Worm (Caenorhabditis elegans) whole organism, L1 larva: ENCODE results near the gene prp-8.

Source experiments
- C04F5.9 ChIP-seq: sonication (generic microtip); optimal IDR thresholded peaks from 2 replicates; lab custom pipeline; 2016; ENCODE audit warnings: missing genetic modification characterization, missing compliant biosample characterization
- C34B4.2 ChIP-seq: sonication (generic microtip); optimal IDR thresholded peaks from 2 replicates; lab custom pipeline; 2017; ENCODE audit warnings: mild to moderate bottlenecking, missing genetic modification characterization, missing compliant biosample characterization
- F16B12.6 ChIP-seq: fragments of 150-350 bp; optimal IDR thresholded peaks from 2 replicates; lab custom pipeline; 2014; ENCODE audit warnings: missing biosample characterization, missing genetic modification characterization
- aha-1 ChIP-seq: fragments of 150-350 bp; optimal IDR thresholded peaks from 2 replicates; lab custom pipeline; 2014; ENCODE audit warnings: missing biosample characterization, missing genetic modification characterization
- alr-1 ChIP-seq: fragments of 200-800 bp; sonication (Bioruptor generic); optimal IDR thresholded peaks from 2 replicates; lab custom pipeline; 2018; ENCODE audit warnings: borderline replicate concordance, mild to moderate bottlenecking, missing genetic modification characterization, missing compliant biosample characterization
- aly-2 ChIP-seq: fragments of 150-350 bp; optimal IDR thresholded peaks from 2 replicates; lab custom pipeline; 2014; ENCODE audit warnings: missing biosample characterization, missing genetic modification characterization
- ama-1 ChIP-seq: fragments of 150-350 bp; optimal IDR thresholded peaks from 2 replicates; lab custom pipeline; 2014
- ceh-63 ChIP-seq: fragments of 200-800 bp; sonication (Bioruptor generic); optimal IDR thresholded peaks from 2 replicates; lab custom pipeline; 2018; ENCODE audit warnings: mild to moderate bottlenecking, missing genetic modification characterization, missing compliant biosample characterization
- ceh-8 ChIP-seq: fragments of 200-800 bp; sonication (Bioruptor generic); optimal IDR thresholded peaks from 2 replicates; lab custom pipeline; 2018; ENCODE audit warnings: mild to moderate bottlenecking, missing genetic modification characterization, moderate library complexity, missing compliant biosample characterization
- ceh-82 ChIP-seq, 3 experiments: fragments of 150-350 bp in 1 of 3; sonication (generic microtip) in 2 of 3; optimal IDR thresholded peaks; 2 replicates each; lab custom pipeline; 2014 to 2017; ENCODE audit warnings: missing biosample characterization in 3 of 3, missing genetic modification characterization in 3 of 3
- ceh-88 ChIP-seq: fragments of 200-800 bp; sonication (Bioruptor generic); IDR thresholded peaks from 2 replicates; pipeline ENCODE4 v1.3.6; 2022; ENCODE audit warnings: missing genetic modification characterization, missing compliant biosample characterization
- ceh-90 ChIP-seq: sonication (generic microtip); optimal IDR thresholded peaks from 2 replicates; lab custom pipeline; 2016; ENCODE audit warnings: missing genetic modification characterization, missing compliant biosample characterization
- ces-1 ChIP-seq: fragments of 150-350 bp; optimal IDR thresholded peaks from 2 replicates; lab custom pipeline; 2014; ENCODE audit warnings: missing biosample characterization, missing genetic modification reagents, missing genetic modification characterization
- dpl-1 ChIP-seq, 3 experiments: fragments of 150-350 bp in 2 of 3; sonication (generic microtip) in 1 of 3; optimal IDR thresholded peaks; 2 replicates each; lab custom pipeline; 2014 to 2017; ENCODE audit warnings: missing biosample characterization in 3 of 3, missing genetic modification characterization in 3 of 3, missing genetic modification reagents in 3 of 3
- dsc-1 ChIP-seq: sonication (generic microtip); optimal IDR thresholded peaks from 2 replicates; lab custom pipeline; 2016; ENCODE audit warnings: mild to moderate bottlenecking, missing genetic modification characterization, missing compliant biosample characterization
- efl-1 ChIP-seq, 4 experiments: fragments of 150-350 bp; optimal IDR thresholded peaks in 3 of 4; peaks in 1 of 4; 1 replicate in 1 of 4; 2 replicates in 3 of 4; lab custom pipeline; 2014; ENCODE audit warnings: missing biosample characterization in 2 of 4, missing genetic modification characterization in 2 of 4, missing genetic modification reagents in 2 of 4
- efl-3 ChIP-seq: fragments of 200-800 bp; sonication (Bioruptor generic); optimal IDR thresholded peaks from 2 replicates; lab custom pipeline; 2018; ENCODE audit warnings: mild to moderate bottlenecking, missing genetic modification characterization, missing compliant biosample characterization
- egl-27 ChIP-seq, 2 experiments: fragments of 150-350 bp in 1 of 2; sonication (generic microtip); optimal IDR thresholded peaks; 3 replicates each; lab custom pipeline; 2017 to 2018; ENCODE audit warnings: missing biosample characterization in 2 of 2, missing genetic modification characterization in 2 of 2, missing genetic modification reagents in 2 of 2
- elt-2 ChIP-seq: sonication (generic microtip); optimal IDR thresholded peaks from 2 replicates; lab custom pipeline; 2016; ENCODE audit warnings: missing genetic modification characterization, mild to moderate bottlenecking, inconsistent platforms, missing compliant biosample characterization, missing genetic modification reagents
- ets-5 ChIP-seq: fragments of 200-800 bp; sonication (Bioruptor generic); IDR thresholded peaks from 2 replicates; pipeline ENCODE4 v1.3.6; 2022; ENCODE audit warnings: missing genetic modification characterization, missing compliant biosample characterization
- fkh-10 ChIP-seq: sonication (generic microtip); optimal IDR thresholded peaks from 2 replicates; lab custom pipeline; 2017; ENCODE audit warnings: missing biosample characterization, missing genetic modification reagents, missing genetic modification characterization
- fkh-4 ChIP-seq: sonication (generic microtip); optimal IDR thresholded peaks from 2 replicates; lab custom pipeline; 2016; ENCODE audit warnings: missing compliant biosample characterization, missing genetic modification characterization, borderline replicate concordance
- fos-1 ChIP-seq: fragments of 150-350 bp; optimal IDR thresholded peaks from 2 replicates; lab custom pipeline; 2014; ENCODE audit warnings: missing biosample characterization, missing genetic modification characterization
- hpl-2 ChIP-seq: fragments of 150-350 bp; optimal IDR thresholded peaks from 2 replicates; lab custom pipeline; 2014; ENCODE audit warnings: missing biosample characterization, missing genetic modification reagents, missing genetic modification characterization
- irx-1 ChIP-seq: sonication (generic microtip); optimal IDR thresholded peaks from 2 replicates; lab custom pipeline; 2016; ENCODE audit warnings: missing genetic modification characterization, missing compliant biosample characterization
- lin-14 ChIP-seq: fragments of 200-800 bp; sonication (Bioruptor generic); optimal IDR thresholded peaks from 2 replicates; lab custom pipeline; 2018; ENCODE audit warnings: mild to moderate bottlenecking, missing genetic modification characterization, moderate library complexity, missing compliant biosample characterization
- lin-35 ChIP-seq, 2 experiments: fragments of 150-350 bp; optimal IDR thresholded peaks; 2 replicates each; lab custom pipeline; 2014; ENCODE audit warnings: missing biosample characterization in 2 of 2, missing genetic modification characterization in 2 of 2, missing genetic modification reagents in 2 of 2
- lir-3 ChIP-seq: sonication (generic microtip); optimal IDR thresholded peaks from 2 replicates; lab custom pipeline; 2016; ENCODE audit warnings: mild to moderate bottlenecking, missing genetic modification characterization, moderate library complexity, missing compliant biosample characterization; ENCODE audit not compliant: poor library complexity
- mdl-1 ChIP-seq, 2 experiments: fragments of 150-350 bp; optimal IDR thresholded peaks; 2 replicates each; lab custom pipeline; 2014 to 2017; ENCODE audit warnings: missing biosample characterization in 2 of 2, missing genetic modification characterization in 2 of 2, inconsistent platforms in 1 of 2
- mep-1 ChIP-seq: fragments of 150-350 bp; optimal IDR thresholded peaks from 2 replicates; lab custom pipeline; 2014; ENCODE audit warnings: missing biosample characterization, missing genetic modification characterization
- nhr-19 ChIP-seq: fragments of 200-800 bp; sonication (Bioruptor generic); conservative IDR thresholded peaks from 2 replicates; pipeline ENCODE4 v1.3.6; 2022; ENCODE audit warnings: missing genetic modification characterization, missing compliant biosample characterization
- nhr-20 ChIP-seq: sonication (generic microtip); optimal IDR thresholded peaks from 2 replicates; lab custom pipeline; 2016; ENCODE audit warnings: mild to moderate bottlenecking, missing genetic modification characterization, missing compliant biosample characterization
- nhr-237 ChIP-seq: fragments of 150-350 bp; optimal IDR thresholded peaks from 2 replicates; lab custom pipeline; 2014; ENCODE audit warnings: missing biosample characterization, missing genetic modification characterization
- nhr-71 ChIP-seq: sonication (generic microtip); optimal IDR thresholded peaks from 2 replicates; lab custom pipeline; 2016; ENCODE audit warnings: mild to moderate bottlenecking, missing genetic modification characterization, moderate library complexity, missing compliant biosample characterization
- nhr-77 ChIP-seq: fragments of 150-350 bp; optimal IDR thresholded peaks from 2 replicates; lab custom pipeline; 2014; ENCODE audit warnings: missing biosample characterization, missing genetic modification characterization
- nhr-84 ChIP-seq: sonication (generic microtip); optimal IDR thresholded peaks from 2 replicates; lab custom pipeline; 2017; ENCODE audit warnings: missing biosample characterization, missing genetic modification characterization
- nhr-85 ChIP-seq: sonication (generic microtip); peaks from one replicate; lab custom pipeline; 2016; ENCODE audit warnings: missing genetic modification characterization, inconsistent platforms, missing compliant biosample characterization
- pag-3 ChIP-seq: sonication (generic microtip); optimal IDR thresholded peaks from 2 replicates; lab custom pipeline; 2017; ENCODE audit warnings: missing genetic modification characterization, mild to moderate bottlenecking, missing compliant biosample characterization, antibody characterized with exemption, borderline replicate concordance; ENCODE audit not compliant: insufficient read depth
- pqm-1 ChIP-seq: sonication (generic microtip); optimal IDR thresholded peaks from 3 replicates; lab custom pipeline; 2017; ENCODE audit warnings: missing biosample characterization, missing genetic modification characterization
- snu-23 ChIP-seq: sonication (generic microtip); optimal IDR thresholded peaks from 2 replicates; lab custom pipeline; 2016; ENCODE audit warnings: missing genetic modification characterization, missing compliant biosample characterization
- sox-4 ChIP-seq: sonication (generic microtip); optimal IDR thresholded peaks from 2 replicates; lab custom pipeline; 2016; ENCODE audit warnings: missing genetic modification characterization, missing compliant biosample characterization
- swsn-7 ChIP-seq: sonication (generic microtip); optimal IDR thresholded peaks from 2 replicates; lab custom pipeline; 2016; ENCODE audit warnings: missing genetic modification characterization, missing compliant biosample characterization
- tlp-1 ChIP-seq: fragments of 150-350 bp; optimal IDR thresholded peaks from 2 replicates; lab custom pipeline; 2014; ENCODE audit warnings: missing biosample characterization, missing genetic modification characterization
- unc-130 ChIP-seq: fragments of 150-350 bp; optimal IDR thresholded peaks from 2 replicates; lab custom pipeline; 2017; ENCODE audit warnings: missing biosample characterization, missing genetic modification characterization, inconsistent platforms
- unc-62 ChIP-seq: fragments of 150-350 bp; optimal IDR thresholded peaks from 2 replicates; lab custom pipeline; 2014; ENCODE audit warnings: missing biosample characterization, missing genetic modification reagents, missing genetic modification characterization
- unc-86 ChIP-seq: sonication (generic microtip); optimal IDR thresholded peaks from 2 replicates; lab custom pipeline; 2016; ENCODE audit warnings: missing genetic modification characterization, missing compliant biosample characterization
- vab-15 ChIP-seq: sonication (generic microtip); optimal IDR thresholded peaks from 2 replicates; lab custom pipeline; 2017; ENCODE audit warnings: missing genotype, mild to moderate bottlenecking, missing genetic modification characterization, missing compliant biosample characterization
- xbp-1 ChIP-seq: sonication (generic microtip); optimal IDR thresholded peaks from 2 replicates; lab custom pipeline; 2016; ENCODE audit warnings: missing genetic modification characterization, missing compliant biosample characterization
- zip-4 ChIP-seq: fragments of 200-800 bp; sonication (Bioruptor generic); optimal IDR thresholded peaks from 2 replicates; lab custom pipeline; 2018; ENCODE audit warnings: mild to moderate bottlenecking, missing genetic modification characterization, moderate library complexity, missing compliant biosample characterization
- ztf-4 ChIP-seq: fragments of 150-350 bp; optimal IDR thresholded peaks from 2 replicates; lab custom pipeline; 2014; ENCODE audit warnings: missing biosample characterization, missing genetic modification characterization

Gene prp-8

DNA sequence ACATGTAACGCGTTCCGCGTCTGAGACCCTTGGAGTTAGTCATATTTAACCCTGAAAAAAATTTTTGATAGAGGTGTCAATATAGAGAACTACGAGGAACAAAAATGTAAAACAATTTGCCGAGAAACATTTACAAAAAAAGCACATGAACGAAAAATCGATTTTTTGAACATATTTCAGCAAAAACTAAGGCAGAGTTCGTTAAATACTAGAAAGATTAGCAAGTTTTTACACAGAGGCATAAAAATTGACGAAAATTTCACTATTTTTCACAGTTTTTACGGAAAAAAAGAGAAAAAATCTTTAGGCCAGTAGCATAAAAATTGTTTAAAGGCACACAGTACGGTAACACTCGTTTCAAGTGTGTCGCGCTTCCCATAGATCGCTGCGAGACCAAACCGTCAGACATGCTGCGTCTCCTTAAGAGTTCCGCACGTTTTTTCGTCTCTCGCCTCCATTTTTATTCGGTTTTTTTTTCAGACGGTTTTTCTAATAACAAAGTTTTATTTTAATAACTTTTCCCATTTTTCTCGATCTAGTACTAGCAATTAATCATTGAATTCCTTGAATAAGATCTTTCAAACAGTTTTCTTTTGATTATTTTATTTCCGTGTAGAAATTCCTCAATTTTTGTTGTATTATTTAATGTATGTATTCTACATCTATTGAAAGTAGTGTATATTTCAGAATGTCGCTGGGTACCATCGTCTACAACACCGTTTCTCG is 33.8 kb upstream of the prp-8 start, which contains the start of the genes rpl-21 and C14B9.10 (continued):
- peak; percentile 47; the same call in 1 of the 2 replicates for TF ChIP-seq ceh-88 (GFP tag; lab: Robert Waterston, UW)
- peak; percentile 81 for TF ChIP-seq xbp-1 (tag; lab: Kevin White, UChicago)
- TF ChIP-seq dsc-1 (tag; lab: Kevin White, UChicago) = peak; percentile 73
- no peak for TF ChIP-seq vab-15 (tag; lab: Kevin White, UChicago)
- no peak for TF ChIP-seq ceh-90 (tag; lab: Kevin White, UChicago)
- TF ChIP-seq hpl-2 (GFP tag; lab: Kevin White, UChicago) = peak; percentile 9
- no peak for TF ChIP-seq aha-1
- TF ChIP-seq unc-86 (tag; lab: Kevin White, UChicago) = peak; percentile 74
- TF ChIP-seq ceh-63 = no peak
- TF ChIP-seq mep-1 (tag; lab: Kevin White, UChicago) = peak; percentile 86
- no peak for TF ChIP-seq alr-1
- TF ChIP-seq elt-2 (tag; lab: Kevin White, UChicago) = peak; percentile 5
- no peak for TF ChIP-seq ets-5 (GFP tag; lab: Robert Waterston, UW)
- no peak for TF ChIP-seq ama-1
- TF ChIP-seq C04F5.9 (tag; lab: Kevin White, UChicago) = peak; percentile 50
- TF ChIP-seq zip-4 (GFP tag; lab: Kevin White, UChicago) = no peak
- peak; percentile 53 for TF ChIP-seq F16B12.6 (tag; lab: Kevin White, UChicago)
- no peak for TF ChIP-seq ceh-8 (GFP tag; lab: Kevin White, UChicago)
- TF ChIP-seq efl-3 = no peak
- no peak for TF ChIP-seq ces-1 (GFP tag; lab: Kevin White, UChicago)
- TF ChIP-seq nhr-19 (GFP tag; lab: Robert Waterston, UW) = peak; percentile 85
- TF ChIP-seq swsn-7 = peak; percentile 85
- peak; percentile 68 for TF ChIP-seq ztf-4 (tag; lab: Kevin White, UChicago)
- no peak for TF ChIP-seq egl-27 (tag; optimal IDR thresholded peaks at IDR 0.05; lab: Kevin White, UChicago)
- TF ChIP-seq nhr-84 (tag; lab: Kevin White, UChicago) = no peak
- TF ChIP-seq mdl-1 (tag; optimal IDR thresholded peaks at IDR 0.05; lab: Kevin White, UChicago) = peak in 1 of 2 experiments; percentile 77
- TF ChIP-seq unc-130 (tag; lab: Kevin White, UChicago) = peak; percentile 95
- no peak for TF ChIP-seq unc-62
- TF ChIP-seq efl-1 (optimal IDR thresholded peaks at IDR 0.05; lab: Kevin White, UChicago) = peak; percentile 87 to 91
- peak; percentile 77 to 97 for TF ChIP-seq efl-1 (GFP tag; optimal IDR thresholded peaks at IDR 0.05 in 1 of 2; lab: Kevin White, UChicago)
- no peak for TF ChIP-seq fkh-4 (tag; lab: Kevin White, UChicago)
- TF ChIP-seq nhr-20 (tag; lab: Kevin White, UChicago) = peak; percentile 85
- TF ChIP-seq aly-2 (tag; lab: Kevin White, UChicago) = peak; percentile 83
- peak; percentile 48 for TF ChIP-seq lir-3 (tag; lab: Kevin White, UChicago)
- peak; percentile 57 for TF ChIP-seq nhr-237 (tag; lab: Kevin White, UChicago)
- TF ChIP-seq irx-1 = peak; percentile 56
- TF ChIP-seq sox-4 (tag; lab: Kevin White, UChicago) = peak; percentile 33
- no peak for TF ChIP-seq tlp-1 (tag; lab: Kevin White, UChicago)
- TF ChIP-seq lin-35 (GFP tag; optimal IDR thresholded peaks at IDR 0.05; lab: Kevin White, UChicago) = peak; percentile 84 to 89
- peak; percentile 93 for TF ChIP-seq snu-23
- TF ChIP-seq nhr-71 (tag; lab: Kevin White, UChicago) = peak; percentile 92
- TF ChIP-seq pag-3 (tag; lab: Kevin White, UChicago) = no peak
- TF ChIP-seq pqm-1 (tag; lab: Kevin White, UChicago) = no peak
- peak; percentile 73 to 88 (median 77) for TF ChIP-seq ceh-82 (tag; optimal IDR thresholded peaks at IDR 0.05; lab: Kevin White, UChicago)
- TF ChIP-seq nhr-85 (tag; lab: Kevin White, UChicago) = peak; percentile 95
- no peak for TF ChIP-seq C34B4.2 (tag; lab: Kevin White, UChicago)
- no peak for TF ChIP-seq fkh-10 (GFP tag; lab: Kevin White, UChicago)
- peak; percentile 73 for TF ChIP-seq nhr-77 (tag; lab: Kevin White, UChicago)
- peak; percentile 76 for TF ChIP-seq fos-1 (tag; lab: Kevin White, UChicago)
- TF ChIP-seq dpl-1 (GFP tag; optimal IDR thresholded peaks at IDR 0.05; lab: Kevin White, UChicago) = peak; percentile 75 to 80 (median 78)
- TF ChIP-seq lin-14 (GFP tag; lab: Kevin White, UChicago) = peak; percentile 77
